Worm (Caenorhabditis elegans): ENCODE measurements around the gene C05D12.5.

Gene C05D12.5

ce11 chrII:11476410-11476809, 42.4 kb downstream of the C05D12.5 start, which contains the start of gene W02B12.16:
Gene W02B12.16, minus strand, starts transcription at chrII:11476510.
- TF ChIP-seq ztf-29 (GFP tag; IDR thresholded peaks at IDR 0.05) (no peak), klf-2 (GFP tag; conservative IDR thresholded peaks at IDR 0.05) (no peak), med-1 (GFP tag; optimal IDR thresholded peaks at IDR 0.05; ENCODE audit: insufficient read depth) (no peak), T22C8.4 (GFP tag; IDR thresholded peaks at IDR 0.05) (no peak), ref-1 (GFP tag; conservative IDR thresholded peaks at IDR 0.05) (no peak), tab-1 (GFP tag; IDR thresholded peaks at IDR 0.05) (no peak), ztf-23 (GFP tag; IDR thresholded peaks at IDR 0.05) (no peak), cog-1 (tag; optimal IDR thresholded peaks at IDR 0.05) (no peak), flt-1 (GFP tag; IDR thresholded peaks at IDR 0.05) (no peak)

- TF ChIP-seq klf-2 (GFP tag; conservative IDR thresholded peaks at IDR 0.05) = no peak
- no peak for TF ChIP-seq tab-1 (GFP tag; IDR thresholded peaks at IDR 0.05)
- TF ChIP-seq cog-1 (tag; optimal IDR thresholded peaks at IDR 0.05) = no peak
- no peak for TF ChIP-seq ztf-23 (GFP tag; IDR thresholded peaks at IDR 0.05)
- no peak for TF ChIP-seq med-1 (GFP tag; optimal IDR thresholded peaks at IDR 0.05; ENCODE audit: insufficient read depth)
- no peak for TF ChIP-seq T22C8.4 (GFP tag; IDR thresholded peaks at IDR 0.05)
- no peak for TF ChIP-seq ztf-29 (GFP tag; IDR thresholded peaks at IDR 0.05)
- TF ChIP-seq ref-1 (GFP tag; conservative IDR thresholded peaks at IDR 0.05) = no peak
- no peak for TF ChIP-seq flt-1 (GFP tag; IDR thresholded peaks at IDR 0.05)
These were observed 45.0 kb downstream of the C05D12.5 start, which contains the start of gene W02B12.12 for ce11 chrII:11479076-11479475. Gene W02B12.12, minus strand, starts transcription at chrII:11479176.
